Worm (Caenorhabditis elegans) whole organism, L3 larva: ENCODE results near the gene osta-2.

Experiments
- ceh-9 ChIP-seq: sonication (generic microtip); optimal IDR thresholded peaks from 2 replicates; lab custom pipeline; 2018; ENCODE audit warnings: missing biosample characterization, missing genetic modification characterization
- fkh-10 ChIP-seq: sonication (generic microtip); optimal IDR thresholded peaks from 2 replicates; lab custom pipeline; 2017; ENCODE audit warnings: missing biosample characterization, missing genetic modification reagents, missing genetic modification characterization
- mml-1 ChIP-seq: fragments of 150-350 bp; sonication (generic microtip); optimal IDR thresholded peaks from 3 replicates; lab custom pipeline; 2014; ENCODE audit warnings: missing biosample characterization, missing genetic modification characterization
- nhr-76 ChIP-seq: fragments of 150-350 bp; sonication (generic microtip); optimal IDR thresholded peaks from 5 replicates; lab custom pipeline; 2014; ENCODE audit warnings: missing biosample characterization, missing genetic modification characterization
- pqm-1 ChIP-seq: fragments of 150-350 bp; optimal IDR thresholded peaks from 2 replicates; lab custom pipeline; 2017; ENCODE audit warnings: missing biosample characterization, missing genetic modification characterization, inconsistent platforms

DNA sequence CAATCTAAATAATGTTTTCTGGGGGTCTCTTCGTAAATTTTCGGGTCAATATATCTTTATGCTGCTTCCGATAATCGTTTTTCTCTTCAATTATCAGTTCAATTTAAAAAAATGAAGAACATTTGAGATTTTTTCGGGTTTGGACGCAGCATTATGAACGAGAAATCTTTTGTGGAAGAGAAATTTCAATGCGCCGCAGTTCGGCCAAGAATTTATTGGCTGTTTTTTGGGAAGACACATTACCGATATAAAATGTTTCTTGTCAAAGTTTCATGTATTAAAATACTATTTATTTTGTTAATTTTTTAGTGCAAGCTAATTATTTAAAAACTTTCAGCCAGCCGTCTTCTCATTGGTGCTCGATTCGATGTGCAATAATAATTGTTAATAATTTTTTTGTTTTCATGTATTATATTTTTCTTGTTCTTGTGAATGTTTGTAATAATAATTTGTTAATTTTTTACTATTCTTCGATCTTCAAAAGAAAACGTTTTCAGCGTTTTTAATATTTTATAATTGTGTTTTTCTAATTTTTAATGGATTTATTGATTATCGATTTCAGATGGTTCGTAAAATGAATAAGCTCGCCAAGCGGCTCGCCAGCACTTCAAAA is 8.4 kb downstream of the osta-2 start, which contains the start of the genes C18A3.10 and C18A3.3:
- TF ChIP-seq pqm-1 (tag; lab: Kevin White, UChicago) (no peak), ceh-9 (tag; lab: Kevin White, UChicago) (no peak), fkh-10 (GFP tag; lab: Kevin White, UChicago) (no peak), mml-1 (no peak), nhr-76 (no peak)
